Worm (Caenorhabditis elegans) whole organism, L4 larva: ENCODE measurements around the gene Y53C12B.7.

Experiments
- D1046.2 ChIP-seq: fragments of 200-800 bp; sonication (Bioruptor generic); IDR thresholded peaks from 2 replicates; pipeline ENCODE4 v1.3.6; 2022; ENCODE audit warnings: missing genetic modification characterization, missing compliant biosample characterization
- F10B5.3 ChIP-seq: sonication (generic microtip); optimal IDR thresholded peaks from 2 replicates; lab custom pipeline; 2016; ENCODE audit warnings: mild to moderate bottlenecking, missing genetic modification characterization, missing compliant biosample characterization
- F26F4.8 ChIP-seq: fragments of 200-800 bp; sonication (Bioruptor generic); conservative IDR thresholded peaks from 2 replicates; pipeline ENCODE4 v1.3.6; 2022; ENCODE audit warnings: missing genetic modification characterization, missing compliant biosample characterization
- F44E2.7 ChIP-seq: fragments of 200-800 bp; sonication (Bioruptor generic); IDR thresholded peaks from 2 replicates; pipeline ENCODE4 v2.1.2; 2022; ENCODE audit warnings: missing genetic modification characterization, missing compliant biosample characterization
- R02D3.7 ChIP-seq: fragments of 150-350 bp; sonication (generic microtip); optimal IDR thresholded peaks from 3 replicates; lab custom pipeline; 2014; ENCODE audit warnings: missing biosample characterization, missing genetic modification characterization
- T20F7.1 ChIP-seq: fragments of 200-800 bp; sonication (Bioruptor generic); optimal IDR thresholded peaks from 2 replicates; lab custom pipeline; 2018; ENCODE audit warnings: mild to moderate bottlenecking, missing genetic modification characterization, missing compliant biosample characterization
- T26A8.4 ChIP-seq: fragments of 200-800 bp; sonication (Bioruptor generic); IDR thresholded peaks from 2 replicates; pipeline ENCODE4 v1.3.6; 2022; ENCODE audit warnings: missing genetic modification characterization, missing compliant biosample characterization
- Y48G9A.11 ChIP-seq: fragments of 200-800 bp; sonication (Bioruptor generic); IDR thresholded peaks from 2 replicates; pipeline ENCODE4 v1.3.6; 2022; ENCODE audit warnings: missing genetic modification reagents, missing genetic modification characterization, missing compliant biosample characterization
- aha-1 ChIP-seq: fragments of 150-350 bp; peaks from one replicate; lab custom pipeline; 2014; ENCODE audit warnings: missing biosample characterization, missing genetic modification characterization
- arid-1 ChIP-seq: fragments of 200-800 bp; sonication (Bioruptor generic); conservative IDR thresholded peaks from 2 replicates; pipeline ENCODE4 v1.3.6; 2022; ENCODE audit warnings: missing genetic modification reagents, missing genetic modification characterization, missing compliant biosample characterization
- attf-4 ChIP-seq: sonication (generic microtip); optimal IDR thresholded peaks from 3 replicates; lab custom pipeline; 2017; ENCODE audit warnings: missing biosample characterization, missing genetic modification characterization
- ceh-20 ChIP-seq: fragments of 200-800 bp; sonication (Bioruptor generic); IDR thresholded peaks from 2 replicates; pipeline ENCODE4 v1.3.6; 2022; ENCODE audit warnings: missing genetic modification reagents, missing genetic modification characterization, missing compliant biosample characterization
- ceh-28 ChIP-seq: fragments of 150-350 bp; optimal IDR thresholded peaks from 2 replicates; lab custom pipeline; 2014; ENCODE audit warnings: missing biosample characterization, missing genetic modification reagents, missing genetic modification characterization
- ceh-32 ChIP-seq: sonication (generic microtip); optimal IDR thresholded peaks from 2 replicates; lab custom pipeline; 2016; ENCODE audit warnings: mild to moderate bottlenecking, missing genetic modification characterization, missing compliant biosample characterization; ENCODE audit not compliant: poor library complexity
- ceh-62 ChIP-seq: sonication (generic microtip); optimal IDR thresholded peaks from 2 replicates; lab custom pipeline; 2017; ENCODE audit warnings: missing biosample characterization, missing genetic modification characterization
- ces-1 ChIP-seq: fragments of 150-350 bp; sonication (generic microtip); optimal IDR thresholded peaks from 4 replicates; lab custom pipeline; 2014; ENCODE audit warnings: missing biosample characterization, missing genetic modification reagents, missing genetic modification characterization
- dmd-6 ChIP-seq: fragments of 200-800 bp; sonication (Bioruptor generic); IDR thresholded peaks from 2 replicates; pipeline ENCODE4 v1.3.6; 2022; ENCODE audit warnings: missing genetic modification reagents, missing genetic modification characterization, missing compliant biosample characterization
- dmd-9 ChIP-seq: fragments of 200-800 bp; sonication (Bioruptor generic); IDR thresholded peaks from 2 replicates; pipeline ENCODE4 v1.3.6; 2022; ENCODE audit warnings: missing genetic modification reagents, missing genetic modification characterization, missing compliant biosample characterization
- egl-43 ChIP-seq: fragments of 200-800 bp; sonication (Bioruptor generic); IDR thresholded peaks from 2 replicates; pipeline ENCODE4 v1.3.6; 2022; ENCODE audit warnings: missing genetic modification reagents, missing genetic modification characterization, missing compliant biosample characterization
- hlh-11 ChIP-seq: fragments of 200-800 bp; sonication (Bioruptor generic); optimal IDR thresholded peaks from 2 replicates; lab custom pipeline; 2018; ENCODE audit warnings: mild to moderate bottlenecking, missing genetic modification characterization, missing compliant biosample characterization
- hlh-30 ChIP-seq: sonication (generic microtip); optimal IDR thresholded peaks from 2 replicates; lab custom pipeline; 2017; ENCODE audit warnings: antibody characterized with exemption, mild to moderate bottlenecking, missing genetic modification characterization, missing compliant biosample characterization; ENCODE audit not compliant: insufficient read depth
- jun-1 ChIP-seq: fragments of 150-350 bp; optimal IDR thresholded peaks from 2 replicates; lab custom pipeline; 2014; ENCODE audit warnings: missing biosample characterization, missing genetic modification reagents, missing genetic modification characterization
- lim-7 ChIP-seq: fragments of 200-800 bp; sonication (Bioruptor generic); IDR thresholded peaks from 2 replicates; pipeline ENCODE4 v1.3.6; 2022; ENCODE audit warnings: missing genetic modification characterization, missing compliant biosample characterization
- lin-39 ChIP-seq: fragments of 150-350 bp; optimal IDR thresholded peaks from 2 replicates; lab custom pipeline; 2014; ENCODE audit warnings: missing biosample characterization, missing genetic modification reagents, missing genetic modification characterization
- lsy-2 ChIP-seq, 2 experiments: fragments of 150-350 bp in 1 of 2; sonication (generic microtip) in 1 of 2; optimal IDR thresholded peaks; 2 replicates each; lab custom pipeline; 2014 to 2017; ENCODE audit warnings: missing biosample characterization in 2 of 2, missing genetic modification characterization in 2 of 2
- mdl-1 ChIP-seq, 2 experiments: fragments of 150-350 bp in 1 of 2; sonication (generic microtip) in 1 of 2; optimal IDR thresholded peaks; 2 replicates each; lab custom pipeline; 2014 to 2017; ENCODE audit warnings: missing biosample characterization in 2 of 2, missing genetic modification characterization in 2 of 2
- mdt-29 ChIP-seq: fragments of 200-800 bp; sonication (Bioruptor generic); IDR thresholded peaks from 2 replicates; pipeline ENCODE4 v1.3.6; 2022; ENCODE audit warnings: missing genetic modification reagents, missing genetic modification characterization, missing compliant biosample characterization
- mep-1 ChIP-seq: fragments of 150-350 bp; sonication (generic microtip); optimal IDR thresholded peaks from 3 replicates; lab custom pipeline; 2014; ENCODE audit warnings: missing biosample characterization, missing genetic modification characterization
- mxl-3 ChIP-seq: fragments of 200-800 bp; sonication (Bioruptor generic); optimal IDR thresholded peaks from 2 replicates; lab custom pipeline; 2018; ENCODE audit warnings: mild to moderate bottlenecking, missing genetic modification characterization, missing compliant biosample characterization
- nhr-102 ChIP-seq: sonication (generic microtip); optimal IDR thresholded peaks from 2 replicates; lab custom pipeline; 2016; ENCODE audit warnings: mild to moderate bottlenecking, missing genetic modification characterization, moderate library complexity, missing compliant biosample characterization
- nhr-25 ChIP-seq: sonication (generic microtip); optimal IDR thresholded peaks from 2 replicates; lab custom pipeline; 2017; ENCODE audit warnings: missing genetic modification characterization, mild to moderate bottlenecking, missing compliant biosample characterization, antibody characterized with exemption, moderate library complexity, borderline replicate concordance; ENCODE audit not compliant: insufficient read depth
- nhr-28 ChIP-seq: fragments of 150-350 bp; optimal IDR thresholded peaks from 2 replicates; lab custom pipeline; 2014; ENCODE audit warnings: missing biosample characterization, missing genetic modification characterization
- nhr-41 ChIP-seq: fragments of 200-800 bp; sonication (Bioruptor generic); IDR thresholded peaks from 2 replicates; pipeline ENCODE4 v1.3.6; 2022; ENCODE audit warnings: missing genetic modification reagents, missing genetic modification characterization, missing compliant biosample characterization
- nhr-48 ChIP-seq: sonication (generic microtip); optimal IDR thresholded peaks from 2 replicates; lab custom pipeline; 2016; ENCODE audit warnings: mild to moderate bottlenecking, missing genetic modification characterization, missing compliant biosample characterization
- nhr-77 ChIP-seq: fragments of 150-350 bp; optimal IDR thresholded peaks from 2 replicates; lab custom pipeline; 2014; ENCODE audit warnings: missing biosample characterization, missing genetic modification characterization
- pqm-1 ChIP-seq: sonication (generic microtip); optimal IDR thresholded peaks from 2 replicates; lab custom pipeline; 2017; ENCODE audit warnings: missing biosample characterization, missing genetic modification characterization
- sdz-12 ChIP-seq: fragments of 200-800 bp; sonication (Bioruptor generic); optimal IDR thresholded peaks from 2 replicates; lab custom pipeline; 2018; ENCODE audit warnings: mild to moderate bottlenecking, missing genetic modification characterization, missing compliant biosample characterization
- snpc-1.2 ChIP-seq: fragments of 200-800 bp; sonication (Bioruptor generic); IDR thresholded peaks from 2 replicates; pipeline ENCODE4 v1.3.6; 2022; ENCODE audit warnings: missing genetic modification reagents, missing genetic modification characterization, missing compliant biosample characterization
- spr-1 ChIP-seq: sonication (generic microtip); optimal IDR thresholded peaks from 2 replicates; lab custom pipeline; 2016; ENCODE audit warnings: mild to moderate bottlenecking, missing genetic modification characterization, missing compliant biosample characterization
- spr-3 ChIP-seq: fragments of 200-800 bp; sonication (Bioruptor generic); optimal IDR thresholded peaks from 2 replicates; lab custom pipeline; 2018; ENCODE audit warnings: mild to moderate bottlenecking, missing genetic modification characterization, missing compliant biosample characterization
- zfp-2 ChIP-seq: sonication (generic microtip); optimal IDR thresholded peaks from 2 replicates; lab custom pipeline; 2016; ENCODE audit warnings: mild to moderate bottlenecking, missing genetic modification characterization, missing compliant biosample characterization
- zfp-3 ChIP-seq: fragments of 200-800 bp; sonication (Bioruptor generic); conservative IDR thresholded peaks from 2 replicates; pipeline ENCODE4 v1.3.6; 2022; ENCODE audit warnings: missing genetic modification reagents, missing genetic modification characterization, missing compliant biosample characterization
- zip-11 ChIP-seq: fragments of 200-800 bp; sonication (Bioruptor generic); IDR thresholded peaks from 2 replicates; pipeline ENCODE4 v1.3.6; 2022; ENCODE audit warnings: missing genetic modification characterization, missing compliant biosample characterization

Gene Y53C12B.7

ce11 chrII:9755425-9755824 is 2.4 kb upstream of the Y53C12B.7 start:
- TF ChIP-seq T26A8.4 (GFP tag; lab: Robert Waterston, UW) (no peak), ceh-28 (tag; lab: Kevin White, UChicago) (no peak), lin-39 (tag; lab: Kevin White, UChicago) (no peak), dmd-9 (GFP tag; lab: Robert Waterston, UW) (no peak), T20F7.1 (GFP tag; lab: Kevin White, UChicago) (no peak), jun-1 (tag; lab: Kevin White, UChicago) (no peak), D1046.2 (GFP tag; lab: Robert Waterston, UW) (no peak), attf-4 (tag; lab: Kevin White, UChicago) (no peak), nhr-102 (tag; lab: Kevin White, UChicago) (no peak), ceh-32 (no peak), pqm-1 (no peak), R02D3.7 (tag; lab: Kevin White, UChicago) (no peak), sdz-12 (GFP tag; lab: Kevin White, UChicago) (no peak), lim-7 (GFP tag; lab: Robert Waterston, UW) (no peak), arid-1 (GFP tag; lab: Robert Waterston, UW) (no peak), hlh-30 (tag; lab: Kevin White, UChicago) (no peak), zfp-3 (GFP tag; lab: Robert Waterston, UW) (no peak), lsy-2 (tag; optimal IDR thresholded peaks at IDR 0.05; lab: Kevin White, UChicago) (no peak)

- TF ChIP-seq nhr-25 (tag; lab: Kevin White, UChicago): no peak
- TF ChIP-seq zfp-2 (tag; lab: Kevin White, UChicago): no peak
- TF ChIP-seq mdl-1 (tag; optimal IDR thresholded peaks at IDR 0.05; lab: Kevin White, UChicago): no peak
- TF ChIP-seq snpc-1.2 (GFP tag; lab: Robert Waterston, UW): no peak
- TF ChIP-seq ceh-28 (tag; lab: Kevin White, UChicago): no peak
- TF ChIP-seq ceh-62 (tag; lab: Kevin White, UChicago): no peak
- no peak for TF ChIP-seq arid-1 (GFP tag; lab: Robert Waterston, UW)
These were observed 712 bp upstream of the Y53C12B.7 start, which contains the start of gene ZK1321.1 for ce11 chrII:9753730-9754129. TSS of gene ZK1321.1 (plus strand) at chrII:9754030.

ce11 chrII:9752278-9752677 is 740 bp downstream of the Y53C12B.7 start:
- TF ChIP-seq aha-1 (no peak), spr-3 (GFP tag; lab: Kevin White, UChicago) (no peak), zip-11 (GFP tag; lab: Robert Waterston, UW) (no peak), ces-1 (GFP tag; lab: Kevin White, UChicago) (no peak), hlh-11 (peak; percentile 43), nhr-41 (GFP tag; lab: Robert Waterston, UW) (no peak), nhr-48 (tag; lab: Kevin White, UChicago) (no peak), hlh-30 (tag; lab: Kevin White, UChicago) (peak; percentile 66), ceh-28 (tag; lab: Kevin White, UChicago) (no peak), mep-1 (tag; lab: Kevin White, UChicago) (no peak), Y48G9A.11 (GFP tag; lab: Robert Waterston, UW) (no peak), dmd-6 (GFP tag; lab: Robert Waterston, UW) (peak; percentile 17; the same call in 1 of the 2 replicates), nhr-28 (tag; lab: Kevin White, UChicago) (peak; percentile 26), spr-1 (no peak), lin-39 (tag; lab: Kevin White, UChicago) (no peak), arid-1 (GFP tag; lab: Robert Waterston, UW) (no peak), F10B5.3 (tag; lab: Kevin White, UChicago) (no peak), egl-43 (GFP tag; lab: Robert Waterston, UW) (no peak), nhr-77 (tag; lab: Kevin White, UChicago) (no peak), mdt-29 (GFP tag; lab: Robert Waterston, UW) (no peak), ceh-20 (GFP tag; lab: Robert Waterston, UW) (0 out of 2 replicates have a peak, but pooled peaks have one; percentile 13), lsy-2 (tag; optimal IDR thresholded peaks at IDR 0.05; lab: Kevin White, UChicago) (peak in 1 of 2 experiments; percentile 32), zfp-3 (GFP tag; lab: Robert Waterston, UW) (no peak), F26F4.8 (no peak), mxl-3 (GFP tag; lab: Kevin White, UChicago) (peak; percentile 44), dmd-9 (GFP tag; lab: Robert Waterston, UW) (no peak), T26A8.4 (GFP tag; lab: Robert Waterston, UW) (no peak), F44E2.7 (GFP tag; lab: Robert Waterston, UW) (no peak)
- TF ChIP-seq, all 104 proteins: peak for 7
